Fruit fly (Drosophila melanogaster): Measurements from ENCODE around the gene to.

to gene

DNA sequence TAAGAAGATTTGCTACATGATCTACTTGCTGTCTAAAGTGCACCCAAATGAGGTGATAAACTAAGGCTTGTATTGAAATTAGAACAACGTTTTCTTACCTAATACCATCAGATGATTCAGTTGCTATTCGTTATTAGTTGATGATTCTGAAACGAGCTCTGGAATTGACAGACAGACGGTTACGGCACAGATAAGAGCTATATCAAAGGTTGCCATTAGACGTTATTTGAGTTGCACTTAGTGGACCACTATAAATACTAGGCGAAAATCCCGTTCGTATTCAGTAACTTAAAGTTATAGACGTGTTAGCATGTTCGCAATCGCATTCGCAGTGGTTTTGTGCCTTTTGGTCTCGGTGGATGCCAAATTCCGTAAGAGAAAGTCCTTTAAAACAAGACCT lies at the start of gene to:
Gene to (plus strand): TSS at position 301 of the 400 bp plus-strand sequence.
- TF ChIP-seq CG17801 (GFP tag; optimal IDR thresholded peaks at IDR 0.05; ENCODE audit: partially characterized antibody): no peak

DNA sequence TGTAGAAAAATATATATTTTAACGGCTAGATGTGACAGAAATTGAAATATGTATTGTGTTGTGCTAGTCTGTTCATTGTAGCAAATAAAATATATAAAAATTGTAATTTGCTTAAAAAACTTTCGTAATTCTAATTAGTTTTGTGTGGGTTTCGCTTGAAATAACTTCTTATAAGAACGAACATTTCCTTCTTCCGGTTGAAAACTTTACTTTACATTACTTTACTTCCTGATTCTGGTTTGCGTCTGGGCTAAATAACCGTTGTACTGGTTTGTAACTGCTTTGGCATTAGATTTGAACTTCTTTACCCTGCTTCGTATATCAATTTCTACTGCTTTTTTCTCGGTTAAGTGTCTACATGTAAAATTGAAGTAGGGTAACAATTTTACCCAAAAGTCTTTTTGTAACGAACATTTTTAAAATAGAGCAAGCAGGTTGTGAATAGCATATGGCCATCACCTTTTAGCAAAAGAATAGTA lies 46.2 kb upstream of the to start, which contains the start of gene lobo:
Gene lobo (minus strand): TSS at position 51 of the 479 bp plus-strand sequence.
- TF ChIP-seq CG17801 (GFP tag; optimal IDR thresholded peaks at IDR 0.05; ENCODE audit: partially characterized antibody): no peak

DNA sequence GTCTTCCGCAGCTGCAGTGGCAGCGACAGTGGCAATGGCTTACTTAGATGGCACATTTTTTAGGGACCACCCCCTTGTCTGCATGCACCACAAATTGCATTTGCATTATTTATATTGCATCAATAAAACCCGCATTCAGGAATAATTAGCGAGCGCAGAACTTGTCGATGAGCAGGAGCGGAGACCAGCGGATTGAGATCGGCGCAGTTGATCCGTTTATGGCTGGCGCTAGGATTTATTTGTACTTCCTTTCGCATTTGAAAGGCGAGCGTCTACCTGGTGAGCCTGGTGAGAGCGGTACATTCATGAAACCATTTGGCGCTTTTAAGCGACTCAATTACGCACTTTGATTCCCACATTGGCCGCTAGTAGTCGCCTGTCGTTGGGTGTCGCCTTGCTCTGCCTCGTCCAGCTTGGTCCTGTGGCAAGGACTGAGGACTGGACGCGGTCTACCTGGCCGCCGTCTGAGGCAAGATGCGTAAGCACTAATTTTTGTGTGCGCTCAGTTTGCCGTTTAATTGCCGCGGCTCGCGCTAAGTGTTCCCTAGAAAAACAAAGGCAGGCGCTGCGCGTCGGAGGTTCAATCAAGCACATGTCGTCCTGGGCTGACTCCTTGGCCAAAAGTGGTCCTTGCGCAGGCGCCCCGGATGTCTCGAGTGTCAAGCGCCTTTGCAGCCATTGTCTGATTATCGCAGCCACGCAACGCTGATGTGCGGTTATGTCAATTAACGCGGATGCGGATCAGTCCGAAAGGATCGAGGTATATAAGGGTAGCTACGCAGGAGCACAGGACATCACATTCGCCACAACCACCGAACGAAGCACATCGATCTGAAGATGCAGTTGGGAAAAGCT lies 45.0 kb upstream of the to start, which contains the start of gene CG13653:
Gene CG13653 (plus strand): TSS at position 805 of the 855 bp plus-strand sequence.
- TF ChIP-seq CG17801 (GFP tag; optimal IDR thresholded peaks at IDR 0.05; ENCODE audit: partially characterized antibody): no peak

DNA sequence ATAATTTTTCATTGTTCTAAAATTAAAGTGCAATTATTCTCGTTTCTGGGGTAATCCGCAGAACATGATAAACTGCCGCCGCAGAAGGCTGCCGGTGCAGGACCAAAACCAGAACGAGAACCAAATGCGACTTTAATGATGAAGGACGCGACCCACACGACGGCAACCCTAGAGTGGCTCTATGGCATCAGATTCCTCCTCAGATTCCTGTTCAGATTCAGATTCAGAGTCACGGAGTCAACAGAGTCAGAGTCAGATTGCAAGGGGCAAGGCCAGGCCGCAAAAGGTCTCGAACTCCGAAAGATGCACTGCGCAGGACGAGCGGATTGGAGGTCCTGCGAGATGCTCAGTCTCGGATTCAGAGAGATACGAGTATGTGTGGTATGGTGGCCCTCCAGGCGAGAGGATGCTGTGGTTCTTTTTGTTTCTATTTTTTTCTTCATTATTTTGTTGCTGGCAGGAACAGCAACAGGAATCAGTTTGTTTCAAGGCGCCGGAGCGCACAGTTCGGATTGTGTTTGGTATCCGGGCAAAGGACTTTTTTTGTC lies 40.6 kb upstream of the to start, which contains the start of gene CG13654:
Gene CG13654 (plus strand): TSS at position 498 of the 548 bp plus-strand sequence.
- no peak for TF ChIP-seq CG17801 (GFP tag; optimal IDR thresholded peaks at IDR 0.05; ENCODE audit: partially characterized antibody)

DNA sequence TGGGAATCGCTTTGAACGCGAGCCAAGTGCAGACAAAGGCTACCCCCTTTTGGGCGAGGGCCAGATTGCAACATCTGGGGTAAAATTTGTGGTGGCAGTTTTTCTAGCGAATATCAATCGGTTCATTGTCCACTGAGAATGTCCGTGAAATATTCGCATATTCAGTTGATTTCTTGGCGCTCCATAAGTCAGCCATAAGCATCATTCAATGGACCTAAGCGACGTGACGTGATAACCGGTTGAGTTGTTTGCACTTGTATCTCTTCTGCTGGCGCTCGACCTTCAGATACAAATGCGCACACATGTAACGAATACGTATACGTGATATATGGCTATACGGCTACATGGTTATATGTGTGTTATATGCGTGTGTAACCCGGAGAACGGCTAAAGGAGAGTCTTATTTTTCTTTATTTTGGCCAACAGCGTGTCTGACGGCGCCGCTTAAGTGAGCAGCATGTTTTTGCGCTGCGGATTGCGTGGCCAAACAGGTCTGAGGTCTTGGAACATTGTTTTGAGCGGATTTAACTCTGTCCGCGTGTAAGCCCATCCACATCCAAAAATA lies 34.5 kb upstream of the to start:
- TF ChIP-seq CG17801 (GFP tag; optimal IDR thresholded peaks at IDR 0.05; ENCODE audit: partially characterized antibody): no peak

DNA sequence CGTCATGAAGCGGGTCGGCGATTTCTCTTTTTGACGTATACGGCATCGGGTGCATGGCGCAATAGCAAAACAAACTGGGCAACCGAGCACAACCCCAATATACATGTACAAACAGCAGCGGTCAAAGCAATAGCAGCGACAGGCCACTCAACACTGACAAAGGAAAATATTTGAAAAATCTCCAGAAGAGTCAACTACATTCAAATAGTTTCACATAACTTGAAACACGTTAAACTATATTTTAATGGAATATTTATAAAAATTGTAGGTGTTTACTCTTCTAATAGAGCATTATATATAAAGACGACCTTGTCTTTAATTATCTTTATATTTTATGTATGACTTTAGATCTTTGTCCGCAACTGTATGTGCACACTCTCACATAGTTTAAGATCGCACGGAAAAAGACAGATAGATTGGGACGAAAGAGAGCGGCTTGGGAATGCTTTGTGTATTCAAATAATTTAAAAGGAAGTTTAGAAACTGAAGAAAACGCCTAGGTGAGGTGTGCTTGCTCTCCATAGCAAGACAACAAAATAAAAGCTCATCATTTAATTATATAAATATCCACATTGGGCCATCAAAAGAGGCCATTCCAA lies 32.5 kb upstream of the to start:
- TF ChIP-seq CG17801 (GFP tag; optimal IDR thresholded peaks at IDR 0.05; ENCODE audit: partially characterized antibody): no peak

DNA sequence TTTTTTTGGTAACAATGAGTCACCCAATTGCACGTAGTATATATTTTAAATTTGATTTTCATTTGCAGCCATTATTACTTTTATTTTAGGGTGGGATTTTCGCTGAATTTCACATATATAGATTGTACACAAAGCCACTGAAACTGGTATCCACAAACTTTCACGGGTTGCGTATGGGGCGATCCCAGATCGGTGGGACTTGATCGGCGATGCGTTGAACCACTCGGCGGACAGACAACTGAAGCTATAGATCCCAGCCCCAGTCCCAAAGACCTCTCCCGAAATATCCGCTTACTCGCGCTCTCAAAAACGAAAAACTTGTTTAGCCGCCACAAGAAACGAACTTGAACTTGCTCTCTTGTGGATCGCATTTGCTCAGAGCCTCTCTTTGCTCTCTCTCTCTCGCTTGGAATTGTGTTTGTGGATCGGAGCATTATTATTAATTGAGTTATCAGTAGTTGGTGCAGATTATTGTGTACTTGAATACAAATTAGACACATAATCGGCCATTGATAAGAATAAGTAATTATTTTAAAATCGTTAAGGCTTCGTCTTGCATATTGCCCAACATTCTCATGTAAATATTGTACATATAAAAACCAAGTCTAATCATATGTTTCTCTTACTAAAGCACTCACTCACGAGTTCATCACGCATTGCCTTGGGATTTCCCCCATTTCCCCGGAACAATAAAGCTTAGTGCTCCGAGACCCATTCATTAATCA lies 31.8 kb upstream of the to start, which contains the start of gene Cad96Ca:
Gene Cad96Ca (minus strand): TSS at position 242 of the 725 bp plus-strand sequence.
- no peak for TF ChIP-seq CG17801 (GFP tag; optimal IDR thresholded peaks at IDR 0.05; ENCODE audit: partially characterized antibody)

DNA sequence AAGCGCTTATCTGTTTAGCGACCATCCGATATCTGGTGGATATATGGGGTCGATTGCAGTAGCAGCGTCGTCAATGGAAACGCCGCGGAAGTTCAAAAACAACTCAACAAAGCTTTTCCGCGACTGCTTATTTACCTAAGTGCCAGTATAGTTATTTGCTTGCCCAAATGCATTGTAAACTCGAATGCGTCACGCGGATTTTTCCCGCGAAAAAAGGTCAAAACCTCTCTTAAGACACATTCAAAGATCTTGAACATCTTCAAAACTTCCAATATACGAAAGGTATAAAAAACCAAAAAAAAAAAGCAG lies 31.3 kb upstream of the to start:
- TF ChIP-seq CG17801 (GFP tag; optimal IDR thresholded peaks at IDR 0.05; ENCODE audit: partially characterized antibody): no peak

DNA sequence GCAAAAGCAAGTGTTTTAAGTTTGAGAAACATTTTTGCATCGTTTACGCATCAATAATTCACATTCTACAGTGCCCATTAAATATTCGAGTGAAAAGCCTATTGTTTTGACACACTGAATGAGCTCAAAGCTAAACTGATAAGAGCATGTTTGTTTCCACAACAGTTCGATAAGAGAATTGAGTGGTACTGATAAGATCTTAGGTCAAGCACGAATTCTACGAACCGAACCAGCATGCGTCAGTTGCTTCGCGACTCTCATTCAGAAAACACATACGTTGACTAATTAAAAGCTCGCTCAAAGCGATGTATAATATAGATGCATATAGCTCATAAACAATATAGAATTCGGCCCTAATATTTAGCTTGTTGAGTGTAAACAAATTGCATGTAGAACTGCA lies 30.8 kb upstream of the to start:
- no peak for TF ChIP-seq CG17801 (GFP tag; optimal IDR thresholded peaks at IDR 0.05; ENCODE audit: partially characterized antibody)

DNA sequence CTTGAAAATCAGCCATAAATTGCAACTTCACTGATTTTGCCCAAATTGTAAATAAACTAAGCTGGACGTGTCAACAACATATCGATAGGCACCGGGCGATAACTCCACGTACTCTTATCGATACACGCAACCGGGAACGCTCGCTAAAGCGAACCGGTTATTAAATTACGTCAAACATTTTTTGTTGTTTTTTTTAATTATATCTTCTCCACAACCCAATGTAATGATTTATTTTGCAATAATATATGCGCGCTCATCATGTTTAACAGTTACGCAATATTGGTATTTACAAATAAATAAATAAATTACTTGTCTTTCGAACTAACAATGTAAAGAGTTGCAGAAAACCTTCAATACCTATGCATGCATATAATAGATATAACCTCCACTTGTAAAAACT lies 24.9 kb upstream of the to start, which contains the start of gene Saysd1:
Gene Saysd1 (minus strand): TSS at position 66 of the 400 bp plus-strand sequence.
- peak; percentile 41 for TF ChIP-seq CG17801 (GFP tag; optimal IDR thresholded peaks at IDR 0.05; ENCODE audit: partially characterized antibody)

DNA sequence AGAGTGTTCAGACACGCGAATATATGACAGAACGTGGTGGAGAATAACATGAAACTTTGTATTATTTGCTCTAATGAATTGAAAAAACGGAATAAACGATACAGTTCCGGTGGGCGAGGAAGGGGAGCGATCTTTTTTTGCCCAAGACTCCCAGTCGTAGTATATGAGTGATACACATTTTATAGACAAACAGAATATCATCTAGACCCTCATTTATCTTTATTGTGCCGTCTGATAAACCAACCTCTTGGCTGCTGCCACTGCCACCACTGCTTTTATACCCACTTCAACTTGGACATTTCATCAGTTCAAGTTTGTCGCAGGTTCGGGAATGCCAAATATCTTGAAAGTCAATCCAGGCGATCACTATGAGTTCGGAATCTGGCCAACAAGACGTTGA lies 24.0 kb upstream of the to start, which contains the start of gene CG31106:
Gene CG31106 (plus strand): TSS at position 301 of the 400 bp plus-strand sequence.
- TF ChIP-seq CG17801 (GFP tag; optimal IDR thresholded peaks at IDR 0.05; ENCODE audit: partially characterized antibody): no peak

DNA sequence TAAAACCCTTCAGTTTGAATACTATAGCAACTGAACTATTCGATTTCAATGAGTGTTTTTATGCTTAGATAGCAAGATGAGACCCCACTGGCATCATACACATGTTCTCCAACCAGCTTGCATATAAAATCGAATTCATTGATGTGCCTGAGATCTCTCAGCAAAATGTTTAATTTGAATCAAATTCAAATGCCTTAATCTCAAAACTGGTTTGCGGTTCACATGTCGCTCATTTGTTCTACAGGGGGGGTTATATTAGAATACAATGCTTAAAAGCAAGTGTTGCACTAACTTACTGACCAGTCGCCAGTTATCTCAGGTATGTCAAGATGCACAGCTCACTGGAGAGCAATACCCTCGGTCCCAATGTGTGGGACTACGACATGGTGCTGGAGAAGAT lies 21.0 kb upstream of the to start, which contains the start of gene CG31103:
Gene CG31103 (plus strand): TSS at position 301 of the 400 bp plus-strand sequence.
- TF ChIP-seq CG17801 (GFP tag; optimal IDR thresholded peaks at IDR 0.05; ENCODE audit: partially characterized antibody): no peak

DNA sequence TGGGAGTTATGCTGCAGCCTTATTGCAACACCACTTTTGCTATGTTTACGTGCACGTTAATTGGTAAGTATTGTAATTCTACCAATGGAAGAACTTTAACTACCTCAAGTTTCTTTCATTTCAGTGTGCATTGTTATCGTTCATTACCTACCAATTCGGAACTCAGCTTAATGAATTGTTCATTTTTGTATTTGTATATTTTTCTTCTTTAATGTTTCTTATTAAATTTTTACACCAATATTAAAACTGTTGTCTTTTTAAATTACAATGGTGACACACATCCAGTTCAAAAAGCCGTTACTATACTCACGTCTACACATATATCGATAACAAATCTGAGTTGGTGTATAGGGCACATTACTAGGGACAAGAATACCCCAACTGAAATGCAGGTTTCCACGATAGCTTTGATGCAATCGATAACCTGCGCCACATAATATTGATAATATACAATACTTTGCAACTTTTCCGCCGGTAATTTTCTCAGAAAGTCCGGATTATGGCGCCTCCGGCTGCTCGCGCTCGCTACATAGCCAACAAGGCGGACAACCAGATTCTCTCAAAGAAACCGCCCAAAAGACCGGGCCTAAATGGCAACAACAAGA lies 18.7 kb upstream of the to start, which contains the start of gene Alg9:
Gene Alg9 (plus strand): TSS at position 387 of the 605 bp plus-strand sequence.
- TF ChIP-seq CG17801 (GFP tag; optimal IDR thresholded peaks at IDR 0.05; ENCODE audit: partially characterized antibody): peak; percentile 0

DNA sequence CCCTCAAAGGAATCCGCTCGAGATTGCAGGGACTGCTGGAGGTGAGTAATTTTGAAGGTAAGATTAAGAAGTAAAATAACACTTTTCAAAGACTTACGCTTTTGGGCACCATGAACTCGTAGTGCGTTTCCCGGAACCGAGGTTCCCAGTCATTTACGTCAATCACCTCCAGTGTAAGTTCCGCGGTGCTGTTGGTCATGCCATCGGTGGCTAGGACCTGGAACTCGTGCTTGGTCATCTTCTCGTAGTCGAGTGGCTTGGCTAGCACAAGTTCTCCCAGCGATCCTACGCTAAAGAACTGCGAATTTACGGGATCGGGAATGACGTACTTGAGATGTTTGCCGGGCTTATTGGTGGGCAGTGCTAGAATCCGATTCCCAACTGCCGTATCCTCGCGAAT lies 14.5 kb upstream of the to start:
- TF ChIP-seq CG17801 (GFP tag; optimal IDR thresholded peaks at IDR 0.05; ENCODE audit: partially characterized antibody): no peak

Data from ovary, adult (tissue).